Fruit fly (Drosophila melanogaster) whole organism, wandering third instar larva: ENCODE data around the gene Sp1.

Source experiments
- Abd-B ChIP-seq: fragments of >200 bp; optimal IDR thresholded peaks from 2 replicates; lab custom pipeline; 2017; ENCODE audit warnings: missing biosample characterization, missing genetic modification characterization
- CrebA ChIP-seq: fragments of 200-800 bp; sonication (Bioruptor generic); optimal IDR thresholded peaks from 2 replicates; lab custom pipeline; 2016; ENCODE audit warnings: missing biosample characterization, mild to moderate bottlenecking, missing genetic modification characterization, borderline replicate concordance
- Dfd ChIP-seq: fragments of >200 bp; optimal IDR thresholded peaks from 2 replicates; lab custom pipeline; 2017; ENCODE audit warnings: missing biosample characterization, missing genetic modification characterization
- Dif ChIP-seq: fragments of 200-275, 200-300 bp; sonication (Bioruptor generic); optimal IDR thresholded peaks from 2 replicates; lab custom pipeline; 2018; ENCODE audit warnings: missing biosample characterization, missing genetic modification characterization; ENCODE audit not compliant: partially characterized antibody
- GATAd ChIP-seq: sonication (Bioruptor generic); optimal IDR thresholded peaks from 2 replicates; lab custom pipeline; 2016; ENCODE audit warnings: missing biosample characterization, missing genetic modification characterization
- HLH106 ChIP-seq: fragments of 200-800 bp; optimal IDR thresholded peaks from 3 replicates; lab custom pipeline; 2019; ENCODE audit warnings: missing biosample characterization, mild to moderate bottlenecking, missing genetic modification characterization, moderate library complexity
- Hnf4 ChIP-seq: fragments of 200-800 bp; sonication (Bioruptor generic); optimal IDR thresholded peaks from 2 replicates; lab custom pipeline; 2016; ENCODE audit warnings: missing biosample characterization, mild to moderate bottlenecking, missing genetic modification characterization
- Hr78 ChIP-seq: fragments of >200 bp; optimal IDR thresholded peaks from 2 replicates; lab custom pipeline; 2017; ENCODE audit warnings: missing biosample characterization, missing genetic modification characterization
- Hr83 ChIP-seq: fragments of 200-300 bp; sonication (Bioruptor generic); optimal IDR thresholded peaks from 2 replicates; lab custom pipeline; 2016; ENCODE audit warnings: missing biosample characterization, mild to moderate bottlenecking, missing genetic modification characterization, moderate library complexity; ENCODE audit not compliant: poor library complexity, severe bottlenecking
- Mio ChIP-seq: sonication (Bioruptor generic); optimal IDR thresholded peaks from 2 replicates; lab custom pipeline; 2016; ENCODE audit warnings: missing biosample characterization, missing genetic modification characterization
- Myc ChIP-seq: fragments of >200 bp; optimal IDR thresholded peaks from 2 replicates; lab custom pipeline; 2017
- N ChIP-seq: fragments of >200 bp; optimal IDR thresholded peaks from 2 replicates; lab custom pipeline; 2018; ENCODE audit warnings: missing biosample characterization, missing external identifiers, missing genetic modification characterization
- Rel ChIP-seq, 2 experiments: fragments of 200-800 bp; sonication (Bioruptor generic) in 1 of 2; optimal IDR thresholded peaks; 2 replicates in 1 of 2; 3 replicates in 1 of 2; lab custom pipeline; 2016 to 2019; ENCODE audit warnings: mild to moderate bottlenecking in 2 of 2, missing biosample characterization in 2 of 2, missing genetic modification characterization in 2 of 2, moderate library complexity in 1 of 2
- Sp1 ChIP-seq: fragments of 200-800 bp; sonication (Bioruptor generic); optimal IDR thresholded peaks from 3 replicates; lab custom pipeline; 2019; ENCODE audit warnings: missing biosample characterization, mild to moderate bottlenecking, missing genetic modification characterization, moderate library complexity
- Vsx2 ChIP-seq: fragments of 200-300, 225-300 bp; sonication (Bioruptor generic); optimal IDR thresholded peaks from 2 replicates; lab custom pipeline; 2018; ENCODE audit warnings: missing biosample characterization, missing genetic modification characterization; ENCODE audit not compliant: partially characterized antibody
- br ChIP-seq: fragments of 200-800 bp; sonication (Bioruptor generic); optimal IDR thresholded peaks from 2 replicates; lab custom pipeline; 2016; ENCODE audit warnings: missing biosample characterization, missing genetic modification characterization
- brk ChIP-seq: fragments of 200-800 bp; sonication (Bioruptor generic); optimal IDR thresholded peaks from 2 replicates; lab custom pipeline; 2016; ENCODE audit warnings: missing biosample characterization, mild to moderate bottlenecking, missing genetic modification characterization
- dl ChIP-seq, 2 experiments: fragments of 175-275, 200-275 bp in 1 of 2; fragments of 200-275 bp in 1 of 2; sonication (Bioruptor generic); optimal IDR thresholded peaks; lab custom pipeline; 2018; ENCODE audit warnings: mild to moderate bottlenecking in 2 of 2, missing biosample characterization in 2 of 2, missing genetic modification characterization in 2 of 2, moderate library complexity in 2 of 2; ENCODE audit not compliant: partially characterized antibody in 2 of 2, insufficient read depth in 1 of 2
- dmrt93B ChIP-seq: fragments of 200-800 bp; sonication (Bioruptor generic); optimal IDR thresholded peaks from 2 replicates; lab custom pipeline; 2018; ENCODE audit warnings: missing biosample characterization, mild to moderate bottlenecking, missing genetic modification characterization
- dsf ChIP-seq: sonication (Bioruptor generic); optimal IDR thresholded peaks from 2 replicates; lab custom pipeline; 2016; ENCODE audit warnings: missing biosample characterization, missing genetic modification characterization, borderline replicate concordance
- ey ChIP-seq: fragments of 200-800 bp; sonication (Bioruptor generic); optimal IDR thresholded peaks from 2 replicates; lab custom pipeline; 2016; ENCODE audit warnings: missing biosample characterization, missing genetic modification characterization
- foxo ChIP-seq, 2 experiments: fragments of 200-800 bp; sonication (Bioruptor generic); optimal IDR thresholded peaks; 2 replicates in 1 of 2; 3 replicates in 1 of 2; lab custom pipeline; 2016 to 2017; ENCODE audit warnings: missing biosample characterization in 2 of 2, missing genetic modification characterization in 2 of 2
- fru ChIP-seq: fragments of 200-800 bp; sonication (Bioruptor generic); optimal IDR thresholded peaks from 3 replicates; lab custom pipeline; 2016; ENCODE audit warnings: missing biosample characterization, mild to moderate bottlenecking, missing genetic modification characterization
- h ChIP-seq: fragments of 200-800 bp; sonication (Bioruptor generic); optimal IDR thresholded peaks from 3 replicates; lab custom pipeline; 2016; ENCODE audit warnings: missing biosample characterization, mild to moderate bottlenecking, missing genetic modification characterization
- jim ChIP-seq: fragments of 175-275, 200-325 bp; sonication (Bioruptor generic); optimal IDR thresholded peaks from 2 replicates; lab custom pipeline; 2016; ENCODE audit warnings: missing biosample characterization, mild to moderate bottlenecking, missing genetic modification characterization
- lola ChIP-seq: fragments of >200 bp; optimal IDR thresholded peaks from 2 replicates; lab custom pipeline; 2017; ENCODE audit warnings: missing biosample characterization, missing genetic modification characterization
- pan ChIP-seq: fragments of >200 bp; optimal IDR thresholded peaks from 2 replicates; lab custom pipeline; 2017
- psq ChIP-seq: fragments of 200-800 bp; sonication (Bioruptor generic); optimal IDR thresholded peaks from 3 replicates; lab custom pipeline; 2017; ENCODE audit warnings: missing biosample characterization, mild to moderate bottlenecking, missing genetic modification characterization, moderate library complexity
- rgr ChIP-seq: fragments of 200-800 bp; sonication (Bioruptor generic); optimal IDR thresholded peaks from 3 replicates; lab custom pipeline; 2016; ENCODE audit warnings: missing biosample characterization, mild to moderate bottlenecking, missing genetic modification characterization
- sage ChIP-seq: fragments of 200-800 bp; sonication (Bioruptor generic); optimal IDR thresholded peaks from 2 replicates; lab custom pipeline; 2016; ENCODE audit warnings: missing biosample characterization, mild to moderate bottlenecking, missing genetic modification characterization
- sv ChIP-seq: fragments of 200-800 bp; sonication (Bioruptor generic); optimal IDR thresholded peaks from 3 replicates; lab custom pipeline; 2016; ENCODE audit warnings: missing biosample characterization, missing genetic modification characterization
- usp ChIP-seq: fragments of >200 bp; optimal IDR thresholded peaks from 2 replicates; lab custom pipeline; 2017; ENCODE audit warnings: missing biosample characterization, missing genetic modification characterization
- woc ChIP-seq: sonication (Bioruptor generic); optimal IDR thresholded peaks from 2 replicates; lab custom pipeline; 2016; ENCODE audit warnings: missing biosample characterization, mild to moderate bottlenecking, missing genetic modification characterization

The Sp1 gene

DNA sequence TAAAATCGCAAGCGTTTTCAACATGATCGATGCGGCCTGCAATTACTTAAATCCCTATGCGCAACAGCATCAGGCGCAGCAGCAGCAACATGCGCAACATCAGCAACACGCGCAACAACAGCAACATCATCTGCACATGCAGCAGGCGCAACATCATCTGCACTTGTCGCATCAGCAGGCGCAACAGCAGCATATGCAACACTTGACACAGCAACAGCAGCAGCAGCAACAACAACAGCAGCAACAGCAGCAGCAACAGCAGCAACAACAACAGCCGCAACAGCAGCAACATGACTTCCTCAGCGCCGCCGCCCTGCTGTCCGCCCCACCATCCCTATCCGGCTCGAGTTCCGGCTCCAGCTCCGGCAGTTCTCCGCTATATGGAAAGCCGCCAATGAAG is 34.8 kb upstream of the Sp1 start:
- TF ChIP-seq dsf (GFP tag; lab: Kevin White, UChicago): no peak
- peak; percentile 92 for TF ChIP-seq Dfd
- TF ChIP-seq sage (GFP tag; lab: Kevin White, UChicago): no peak
- TF ChIP-seq h (GFP tag; lab: Kevin White, UChicago): no peak

DNA sequence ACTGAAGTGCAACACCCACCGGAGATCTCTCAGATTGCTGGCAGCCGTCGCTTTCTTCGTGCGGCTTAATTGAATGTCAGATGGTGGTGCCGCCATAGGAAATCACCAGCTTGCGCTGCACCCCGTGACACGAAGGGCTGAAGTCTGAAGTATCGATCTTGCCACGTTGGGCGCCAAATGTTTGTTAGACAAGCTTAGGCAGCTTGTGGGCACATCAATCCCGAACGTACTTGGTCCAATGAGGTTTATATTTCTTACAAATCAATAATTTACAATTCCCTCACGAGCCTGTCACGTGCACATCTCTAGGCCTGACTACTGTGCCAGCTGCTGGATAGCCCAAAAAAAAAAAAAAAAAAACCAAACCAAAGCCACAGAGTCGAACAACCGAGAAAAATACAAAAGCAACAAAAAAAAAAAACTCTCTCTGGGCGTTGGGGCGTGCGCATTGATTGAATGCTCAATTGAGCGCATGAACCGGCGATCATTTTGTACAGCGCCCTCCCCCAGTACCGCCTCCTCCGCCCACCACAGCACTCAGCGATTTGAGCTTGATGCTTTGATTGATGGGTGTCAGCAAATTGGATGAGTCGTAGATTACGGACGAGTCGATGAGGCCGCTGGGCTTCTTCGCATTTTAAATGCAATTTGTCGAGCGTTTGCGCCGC is 21.5 kb upstream of the Sp1 start:
- TF ChIP-seq dsf (GFP tag; lab: Kevin White, UChicago): no peak

DNA sequence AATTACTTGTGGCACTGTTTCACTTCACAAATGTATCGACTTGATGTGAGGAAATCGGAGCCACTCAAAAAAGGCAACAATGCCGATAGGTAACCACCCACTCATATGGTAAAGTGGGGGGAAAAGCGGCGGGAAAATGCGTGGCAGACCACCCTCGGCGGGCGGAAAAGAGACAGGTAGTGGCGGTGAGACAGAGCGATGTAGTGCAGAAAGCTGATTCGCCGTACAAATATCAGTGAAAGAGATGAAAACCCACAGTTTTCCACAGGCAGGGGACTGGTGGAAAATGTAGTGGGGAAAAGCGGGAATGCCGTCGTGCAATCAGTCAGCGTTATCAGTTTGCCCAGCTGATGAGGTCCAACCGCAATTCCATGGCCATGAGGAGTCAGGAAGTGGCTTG is 2.1 kb upstream of the Sp1 start:
- no peak for TF ChIP-seq Myc (lab: Kevin White, UChicago)
- TF ChIP-seq sv (GFP tag; lab: Kevin White, UChicago): no peak
- no peak for TF ChIP-seq jim (GFP tag; lab: Kevin White, UChicago)
- TF ChIP-seq Hr83 (GFP tag; lab: Kevin White, UChicago): no peak
- TF ChIP-seq Hr78 (GFP tag; lab: Kevin White, UChicago): no peak
- TF ChIP-seq, all 38 proteins: peak for 0

DNA sequence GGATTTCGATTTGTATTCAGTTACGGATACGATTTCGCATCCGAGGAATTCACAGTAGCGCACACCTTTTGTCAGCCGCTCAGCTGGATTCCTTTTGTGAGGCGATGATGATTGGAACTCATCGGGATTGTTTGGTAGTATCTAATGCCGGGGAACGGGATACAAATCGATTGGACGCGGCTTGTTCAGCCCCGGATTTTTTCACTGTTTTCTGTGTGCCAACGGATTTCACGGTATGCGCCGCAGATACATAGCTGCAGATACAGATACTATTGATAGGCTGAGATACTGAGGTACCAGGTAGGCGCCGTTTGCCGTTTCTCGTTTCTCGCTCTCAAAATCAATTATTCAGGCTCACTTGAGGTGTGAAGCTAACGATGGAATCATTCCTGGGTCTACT is 2.1 kb downstream of the Sp1 start:
- no peak for TF ChIP-seq jim (GFP tag; lab: Kevin White, UChicago)

DNA sequence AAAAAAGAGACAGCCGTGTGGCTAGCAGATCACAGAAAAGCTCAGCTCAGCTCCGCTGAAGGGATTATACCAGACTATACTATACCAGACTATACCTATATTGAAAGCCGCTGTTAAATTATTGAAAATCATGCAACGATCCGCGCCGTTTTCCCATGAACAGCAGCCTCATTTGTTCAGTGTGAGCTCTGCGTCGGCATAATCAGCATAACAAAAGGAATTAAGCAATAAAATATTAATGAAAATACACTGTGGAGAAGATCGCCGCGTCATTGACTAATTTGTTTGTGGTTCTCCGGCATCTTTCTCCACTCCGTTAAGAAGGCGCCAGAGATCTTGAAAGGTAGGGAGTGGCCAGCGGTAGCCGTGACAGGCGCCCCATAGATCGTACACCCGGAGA is 3.7 kb downstream of the Sp1 start:
- TF ChIP-seq Sp1 (GFP tag; lab: Kevin White, UChicago) (no peak), Hnf4 (GFP tag; lab: Kevin White, UChicago) (no peak), Hr78 (GFP tag; lab: Kevin White, UChicago) (no peak), pan (lab: Kevin White, UChicago) (no peak), CrebA (GFP tag; lab: Kevin White, UChicago) (no peak), Hr83 (GFP tag; lab: Kevin White, UChicago) (no peak), psq (GFP tag; lab: Kevin White, UChicago) (no peak), woc (GFP tag; lab: Kevin White, UChicago) (no peak), fru (GFP tag; lab: Kevin White, UChicago) (no peak), dmrt93B (GFP tag; lab: Kevin White, UChicago) (no peak), rgr (no peak), Rel (GFP tag; optimal IDR thresholded peaks at IDR 0.05; lab: Kevin White, UChicago) (no peak), Rel (tag; optimal IDR thresholded peaks at IDR 0.05; lab: Kevin White, UChicago) (no peak), Myc (lab: Kevin White, UChicago) (no peak), dl (GFP tag; optimal IDR thresholded peaks at IDR 0.05; lab: Kevin White, UChicago; ENCODE audit: insufficient read depth in 1 of 2, partially characterized antibody in 2 of 2) (no peak)

DNA sequence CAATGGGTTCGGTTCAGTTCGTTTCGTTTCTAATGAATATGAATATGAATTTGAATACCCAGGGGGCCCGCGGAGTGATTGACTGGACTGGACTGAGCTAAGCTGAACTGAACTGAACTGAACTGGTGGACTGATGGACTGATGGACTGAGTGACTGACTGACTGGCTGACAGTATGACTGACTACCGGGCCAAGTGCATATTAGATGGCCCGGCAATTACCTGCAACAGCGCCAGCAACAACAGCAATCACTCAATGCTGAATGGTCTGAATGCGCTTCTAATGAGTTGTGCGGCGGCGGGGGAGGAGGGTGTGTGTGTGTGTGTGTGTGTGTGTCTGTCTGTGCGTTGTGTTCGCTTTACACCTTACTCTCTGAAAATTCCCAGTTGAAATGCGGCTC is 5.4 kb downstream of the Sp1 start:
- TF ChIP-seq Dfd (peak; percentile 45), Sp1 (GFP tag; lab: Kevin White, UChicago) (no peak)

DNA sequence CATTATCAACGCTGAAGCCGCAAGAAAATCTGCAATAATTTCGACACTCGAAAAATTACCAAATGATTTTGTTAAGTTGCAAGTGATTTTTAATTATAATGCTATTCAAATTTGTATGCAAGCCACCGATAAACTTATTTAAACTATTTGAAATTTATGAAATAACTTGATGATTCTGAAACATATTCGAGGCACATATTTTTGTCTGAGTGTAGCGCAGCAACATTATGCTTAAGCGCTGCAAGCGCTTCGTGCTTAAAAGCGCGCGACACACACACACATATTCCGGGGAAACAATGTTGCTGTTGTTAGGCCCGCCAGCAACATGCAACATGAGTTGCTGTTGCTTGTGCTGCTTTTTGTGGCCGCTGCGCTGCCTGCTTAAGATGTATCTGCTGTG is 9.1 kb downstream of the Sp1 start:
- TF ChIP-seq Dfd: no peak
- TF ChIP-seq Abd-B: no peak
- no peak for TF ChIP-seq Dif
- no peak for TF ChIP-seq sv (GFP tag; lab: Kevin White, UChicago)
- TF ChIP-seq Rel (GFP tag; optimal IDR thresholded peaks at IDR 0.05; lab: Kevin White, UChicago): no peak
- no peak for TF ChIP-seq Rel (tag; optimal IDR thresholded peaks at IDR 0.05; lab: Kevin White, UChicago)
- no peak for TF ChIP-seq dsf (GFP tag; lab: Kevin White, UChicago)
- peak; percentile 6 for TF ChIP-seq ey (GFP tag; lab: Kevin White, UChicago)
- TF ChIP-seq Hnf4 (GFP tag; lab: Kevin White, UChicago): no peak
- TF ChIP-seq HLH106 (tag; lab: Kevin White, UChicago): peak; percentile 27
- TF ChIP-seq Sp1 (GFP tag; lab: Kevin White, UChicago): peak; percentile 56
- TF ChIP-seq Mio (GFP tag; lab: Kevin White, UChicago): no peak
- TF ChIP-seq woc (GFP tag; lab: Kevin White, UChicago): peak; percentile 10
- TF ChIP-seq fru (GFP tag; lab: Kevin White, UChicago): peak; percentile 45
- no peak for TF ChIP-seq Hr83 (GFP tag; lab: Kevin White, UChicago)
- TF ChIP-seq usp: no peak
- no peak for TF ChIP-seq GATAd
- no peak for TF ChIP-seq Myc (lab: Kevin White, UChicago)
- TF ChIP-seq lola (GFP tag; lab: Kevin White, UChicago): no peak
- TF ChIP-seq Vsx2 (GFP tag; lab: Kevin White, UChicago): no peak
- TF ChIP-seq N (GFP tag; lab: Kevin White, UChicago): no peak
- TF ChIP-seq brk: no peak
- TF ChIP-seq rgr: no peak
- TF ChIP-seq br (GFP tag; lab: Kevin White, UChicago): peak; percentile 3
- no peak for TF ChIP-seq jim (GFP tag; lab: Kevin White, UChicago)
- TF ChIP-seq sage (GFP tag; lab: Kevin White, UChicago): no peak
- TF ChIP-seq CrebA (GFP tag; lab: Kevin White, UChicago): no peak
- TF ChIP-seq Hr78 (GFP tag; lab: Kevin White, UChicago): no peak
- peak in 1 of 2 experiments; percentile 31 for TF ChIP-seq foxo (GFP tag; optimal IDR thresholded peaks at IDR 0.05; lab: Kevin White, UChicago)
- TF ChIP-seq h (GFP tag; lab: Kevin White, UChicago): no peak
